Fruit fly (Drosophila melanogaster) whole organism, wandering third instar larva: ENCODE data around the gene PIG-T.

Experiments used
- CG9705 ChIP-seq: fragments of 200-800 bp; sonication (Bioruptor generic); optimal IDR thresholded peaks from 2 replicates; lab custom pipeline; 2018; ENCODE audit warnings: missing biosample characterization, mild to moderate bottlenecking, missing genetic modification characterization
- Dfd ChIP-seq: fragments of >200 bp; optimal IDR thresholded peaks from 2 replicates; lab custom pipeline; 2017; ENCODE audit warnings: missing biosample characterization, missing genetic modification characterization
- Dif ChIP-seq: fragments of 200-275, 200-300 bp; sonication (Bioruptor generic); optimal IDR thresholded peaks from 2 replicates; lab custom pipeline; 2018; ENCODE audit warnings: missing biosample characterization, missing genetic modification characterization; ENCODE audit not compliant: partially characterized antibody
- GATAd ChIP-seq: sonication (Bioruptor generic); optimal IDR thresholded peaks from 2 replicates; lab custom pipeline; 2016; ENCODE audit warnings: missing biosample characterization, missing genetic modification characterization
- Hnf4 ChIP-seq: fragments of 200-800 bp; sonication (Bioruptor generic); optimal IDR thresholded peaks from 2 replicates; lab custom pipeline; 2016; ENCODE audit warnings: missing biosample characterization, mild to moderate bottlenecking, missing genetic modification characterization
- OdsH ChIP-seq: fragments of 200-800 bp; sonication (Bioruptor generic); optimal IDR thresholded peaks from 2 replicates; lab custom pipeline; 2016; ENCODE audit warnings: missing biosample characterization, mild to moderate bottlenecking, missing genetic modification characterization
- ey ChIP-seq: fragments of 200-800 bp; sonication (Bioruptor generic); optimal IDR thresholded peaks from 2 replicates; lab custom pipeline; 2016; ENCODE audit warnings: missing biosample characterization, missing genetic modification characterization
- h ChIP-seq: fragments of 200-800 bp; sonication (Bioruptor generic); optimal IDR thresholded peaks from 3 replicates; lab custom pipeline; 2016; ENCODE audit warnings: missing biosample characterization, mild to moderate bottlenecking, missing genetic modification characterization
- lola ChIP-seq: fragments of >200 bp; optimal IDR thresholded peaks from 2 replicates; lab custom pipeline; 2017; ENCODE audit warnings: missing biosample characterization, missing genetic modification characterization
- pan ChIP-seq: fragments of >200 bp; optimal IDR thresholded peaks from 2 replicates; lab custom pipeline; 2017
- psq ChIP-seq: fragments of 200-800 bp; sonication (Bioruptor generic); optimal IDR thresholded peaks from 3 replicates; lab custom pipeline; 2017; ENCODE audit warnings: missing biosample characterization, mild to moderate bottlenecking, missing genetic modification characterization, moderate library complexity
- tai ChIP-seq: sonication (Bioruptor generic); optimal IDR thresholded peaks from 2 replicates; lab custom pipeline; 2016; ENCODE audit warnings: missing biosample characterization, missing genetic modification characterization

dm6 chrX:8442161-8442560, 35.1 kb upstream of the PIG-T start, which contains the start of gene CG12123:
- TF ChIP-seq Dif (GFP tag; lab: Kevin White, UChicago) (no peak), h (GFP tag; lab: Kevin White, UChicago) (no peak), psq (GFP tag; lab: Kevin White, UChicago) (no peak), pan (no peak), Dfd (no peak), Hnf4 (GFP tag; lab: Kevin White, UChicago) (no peak), CG9705 (GFP tag; lab: Kevin White, UChicago) (no peak), OdsH (GFP tag; lab: Kevin White, UChicago) (no peak), tai (GFP tag; lab: Kevin White, UChicago) (no peak), ey (GFP tag; lab: Kevin White, UChicago) (no peak), lola (no peak), GATAd (GFP tag; lab: Kevin White, UChicago) (no peak)
